Worm (Caenorhabditis elegans): ENCODE data around the gene K08D12.3.
A peak's percentile ranks its signal among the peaks of the same experiment; 100 is the strongest.

Gene K08D12.3

DNA sequence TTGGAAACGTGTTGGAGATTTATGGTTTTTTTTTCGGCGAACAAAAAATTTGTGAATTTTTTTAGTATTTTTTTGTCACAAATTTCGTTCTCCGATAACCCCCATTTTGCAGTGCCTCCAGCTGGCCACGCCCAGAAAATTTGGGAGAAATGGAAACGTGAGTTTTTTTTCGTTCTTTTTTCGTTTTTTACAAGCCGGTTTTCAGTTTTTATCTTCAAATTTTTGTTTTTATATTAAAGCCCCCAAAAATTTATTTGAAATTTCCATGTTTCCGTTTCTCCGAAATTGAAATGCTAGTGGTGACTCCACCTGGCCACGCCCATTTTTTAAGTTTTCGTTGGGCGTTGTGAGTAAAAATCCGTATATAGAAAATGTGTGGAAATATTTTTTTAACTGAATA is 22.9 kb upstream of the K08D12.3 start (continued):
- TF ChIP-seq rnt-1 (tag; optimal IDR thresholded peaks at IDR 0.05): peak; percentile 70
- peak; percentile 89 for TF ChIP-seq zip-5 (tag; optimal IDR thresholded peaks at IDR 0.05)
- no peak for TF ChIP-seq C38D4.7 (GFP tag; optimal IDR thresholded peaks at IDR 0.05)
- peak; percentile 64 for TF ChIP-seq ceh-34 (tag; optimal IDR thresholded peaks at IDR 0.05)
- no peak for TF ChIP-seq ama-1 (optimal IDR thresholded peaks at IDR 0.05)
- no peak for TF ChIP-seq odd-2 (tag; optimal IDR thresholded peaks at IDR 0.05)
- peak; percentile 78 for TF ChIP-seq elt-2 (tag; optimal IDR thresholded peaks at IDR 0.05)
- TF ChIP-seq unc-3 (GFP tag; conservative IDR thresholded peaks at IDR 0.05): no peak
- peak; percentile 78 for TF ChIP-seq unc-3 (tag; optimal IDR thresholded peaks at IDR 0.05)
- TF ChIP-seq madf-2 (tag; optimal IDR thresholded peaks at IDR 0.05): no peak
- no peak for TF ChIP-seq ceh-6 (GFP tag; optimal IDR thresholded peaks at IDR 0.05)
- no peak for TF ChIP-seq pax-1 (tag; optimal IDR thresholded peaks at IDR 0.05)
- no peak for TF ChIP-seq hlh-13 (GFP tag; optimal IDR thresholded peaks at IDR 0.05)
- TF ChIP-seq mec-3 (tag; optimal IDR thresholded peaks at IDR 0.05; ENCODE audit: borderline replicate concordance): peak; percentile 78
- peak; percentile 71 for TF ChIP-seq hlh-6 (tag; optimal IDR thresholded peaks at IDR 0.05)
- peak; percentile 29 for TF ChIP-seq che-1 (tag; optimal IDR thresholded peaks at IDR 0.05)
- peak; percentile 79 for TF ChIP-seq ahr-1 (tag; optimal IDR thresholded peaks at IDR 0.05)
- TF ChIP-seq ets-4 (tag; optimal IDR thresholded peaks at IDR 0.05): peak; percentile 77
- TF ChIP-seq fax-1 (tag; optimal IDR thresholded peaks at IDR 0.05): peak; percentile 85
- TF ChIP-seq pha-4 (tag; optimal IDR thresholded peaks at IDR 0.05): no peak
- peak; percentile 96 for TF ChIP-seq tbx-7 (tag; optimal IDR thresholded peaks at IDR 0.05)
- peak; percentile 11 for TF ChIP-seq sox-4 (tag; optimal IDR thresholded peaks at IDR 0.05)
- TF ChIP-seq syd-9 (tag; optimal IDR thresholded peaks at IDR 0.05): peak; percentile 42
- peak; percentile 93 for TF ChIP-seq ceh-2 (tag; optimal IDR thresholded peaks at IDR 0.05)
- TF ChIP-seq hlh-15 (tag; optimal IDR thresholded peaks at IDR 0.05): no peak
- no peak for TF ChIP-seq unc-55 (GFP tag; optimal IDR thresholded peaks at IDR 0.05)
- peak; percentile 48 for TF ChIP-seq ttx-3 (tag; optimal IDR thresholded peaks at IDR 0.05)
- peak; percentile 15 for TF ChIP-seq pqm-1 (tag; optimal IDR thresholded peaks at IDR 0.05)
- TF ChIP-seq elt-4 (tag; optimal IDR thresholded peaks at IDR 0.05): no peak
- peak; percentile 92 for TF ChIP-seq ceh-14 (tag; optimal IDR thresholded peaks at IDR 0.05)
- TF ChIP-seq lin-11 (tag; optimal IDR thresholded peaks at IDR 0.05): no peak
- TF ChIP-seq dve-1 (tag; optimal IDR thresholded peaks at IDR 0.05): no peak
- no peak for TF ChIP-seq ceh-22 (tag; optimal IDR thresholded peaks at IDR 0.05)
- no peak for TF ChIP-seq T23F11.4 (GFP tag; optimal IDR thresholded peaks at IDR 0.05)
- no peak for TF ChIP-seq nhr-11 (tag; optimal IDR thresholded peaks at IDR 0.05)
- TF ChIP-seq ceh-48 (tag; optimal IDR thresholded peaks at IDR 0.05): no peak
- TF ChIP-seq fkh-6 (tag; optimal IDR thresholded peaks at IDR 0.05): peak; percentile 80
- TF ChIP-seq nhr-232 (tag; optimal IDR thresholded peaks at IDR 0.05): no peak

DNA sequence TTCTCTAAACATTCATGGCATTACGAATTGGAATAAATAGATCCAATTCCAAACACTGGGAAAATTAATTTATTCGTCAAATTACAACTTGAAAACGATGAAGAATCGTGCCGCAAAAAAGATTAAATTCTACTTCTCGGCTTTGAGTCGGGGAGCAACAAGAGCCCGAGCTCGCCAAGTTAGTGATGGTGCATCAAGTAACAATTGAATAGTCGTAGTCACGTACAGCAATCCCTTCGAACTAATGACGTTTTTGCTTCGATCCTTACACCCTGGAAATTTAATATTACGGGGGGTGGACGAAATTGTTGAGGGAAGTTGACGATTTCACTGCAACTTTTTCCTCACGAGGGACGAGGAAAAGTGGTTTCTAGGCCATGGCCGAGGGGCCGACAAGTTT is 18.4 kb upstream of the K08D12.3 start:
- no peak for TF ChIP-seq pros-1 (tag; optimal IDR thresholded peaks at IDR 0.05)
- TF ChIP-seq unc-42 (tag; optimal IDR thresholded peaks at IDR 0.05): peak; percentile 80

DNA sequence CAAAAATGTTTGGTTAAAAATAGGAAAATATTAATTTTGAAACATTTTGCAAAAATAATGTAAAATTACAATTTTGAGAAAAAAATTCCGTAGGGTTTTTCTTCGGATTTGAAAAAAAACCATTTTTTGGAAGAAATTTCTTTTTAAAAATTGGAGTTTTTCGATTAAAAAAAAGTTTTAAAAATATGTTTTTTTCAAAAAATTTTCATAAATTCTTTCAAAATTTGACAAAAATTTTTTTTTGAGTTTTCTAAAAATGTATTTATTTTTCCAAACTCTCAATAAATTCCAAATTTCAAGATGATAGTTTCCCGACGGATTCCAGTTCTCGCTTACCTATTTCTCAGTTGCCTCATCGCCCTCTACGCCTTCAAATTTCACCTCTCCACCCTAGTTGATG is 10.5 kb upstream of the K08D12.3 start, which contains the start of gene bus-2:
Gene bus-2 (plus strand): TSS at position 301 of the 400 bp plus-strand sequence.
- TF ChIP-seq ets-4 (tag; optimal IDR thresholded peaks at IDR 0.05): no peak
- TF ChIP-seq lim-6 (tag; optimal IDR thresholded peaks at IDR 0.05): no peak
- no peak for TF ChIP-seq ceh-14 (tag; optimal IDR thresholded peaks at IDR 0.05)
- TF ChIP-seq K09A11.1 (tag; optimal IDR thresholded peaks at IDR 0.05; ENCODE audit: insufficient read depth): no peak
- TF ChIP-seq pax-1 (tag; optimal IDR thresholded peaks at IDR 0.05): no peak
- no peak for TF ChIP-seq dmd-4 (tag; optimal IDR thresholded peaks at IDR 0.05; ENCODE audit: borderline replicate concordance)
- no peak for TF ChIP-seq pat-9 (tag; optimal IDR thresholded peaks at IDR 0.05)
- no peak for TF ChIP-seq hlh-6 (tag; optimal IDR thresholded peaks at IDR 0.05)
- no peak for TF ChIP-seq ttx-3 (tag; optimal IDR thresholded peaks at IDR 0.05)
- TF ChIP-seq tbx-2 (tag; optimal IDR thresholded peaks at IDR 0.05): no peak
- no peak for TF ChIP-seq unc-42 (tag; optimal IDR thresholded peaks at IDR 0.05)
- no peak for TF ChIP-seq rnt-1 (tag; optimal IDR thresholded peaks at IDR 0.05)
- TF ChIP-seq madf-2 (tag; optimal IDR thresholded peaks at IDR 0.05): no peak
- no peak for TF ChIP-seq hlh-30 (tag; optimal IDR thresholded peaks at IDR 0.05; ENCODE audit: insufficient read depth)
- TF ChIP-seq ceh-48 (tag; optimal IDR thresholded peaks at IDR 0.05): no peak
- no peak for TF ChIP-seq ceh-22 (tag; optimal IDR thresholded peaks at IDR 0.05)
- TF ChIP-seq mec-3 (tag; optimal IDR thresholded peaks at IDR 0.05; ENCODE audit: borderline replicate concordance): no peak
- TF ChIP-seq ceh-9 (tag; optimal IDR thresholded peaks at IDR 0.05): no peak
- no peak for TF ChIP-seq pag-3 (tag; optimal IDR thresholded peaks at IDR 0.05; ENCODE audit: borderline replicate concordance)
